Worm (Caenorhabditis elegans) whole organism, L1 larva: Measurements from ENCODE around the gene K03B8.8.

ENCODE experiments used
- C34B4.2 ChIP-seq: sonication (generic microtip); optimal IDR thresholded peaks from 2 replicates; lab custom pipeline; 2017; ENCODE audit warnings: mild to moderate bottlenecking, missing genetic modification characterization, missing compliant biosample characterization
- Y116A8C.19 ChIP-seq: sonication (generic microtip); optimal IDR thresholded peaks from 2 replicates; lab custom pipeline; 2016; ENCODE audit warnings: missing compliant biosample characterization, missing genetic modification characterization, borderline replicate concordance
- alr-1 ChIP-seq: fragments of 200-800 bp; sonication (Bioruptor generic); optimal IDR thresholded peaks from 2 replicates; lab custom pipeline; 2018; ENCODE audit warnings: borderline replicate concordance, mild to moderate bottlenecking, missing genetic modification characterization, missing compliant biosample characterization
- aly-2 ChIP-seq: fragments of 150-350 bp; optimal IDR thresholded peaks from 2 replicates; lab custom pipeline; 2014; ENCODE audit warnings: missing biosample characterization, missing genetic modification characterization
- ama-1 ChIP-seq: fragments of 150-350 bp; optimal IDR thresholded peaks from 2 replicates; lab custom pipeline; 2014
- dsc-1 ChIP-seq: sonication (generic microtip); optimal IDR thresholded peaks from 2 replicates; lab custom pipeline; 2016; ENCODE audit warnings: mild to moderate bottlenecking, missing genetic modification characterization, missing compliant biosample characterization
- efl-3 ChIP-seq: fragments of 200-800 bp; sonication (Bioruptor generic); optimal IDR thresholded peaks from 2 replicates; lab custom pipeline; 2018; ENCODE audit warnings: mild to moderate bottlenecking, missing genetic modification characterization, missing compliant biosample characterization
- egl-13 ChIP-seq: sonication (generic microtip); optimal IDR thresholded peaks from 2 replicates; lab custom pipeline; 2016; ENCODE audit warnings: missing genotype, missing genetic modification reagents, missing genetic modification characterization, missing compliant biosample characterization
- egl-27 ChIP-seq, 2 experiments: fragments of 150-350 bp in 1 of 2; sonication (generic microtip); optimal IDR thresholded peaks; 3 replicates each; lab custom pipeline; 2017 to 2018; ENCODE audit warnings: missing biosample characterization in 2 of 2, missing genetic modification characterization in 2 of 2, missing genetic modification reagents in 2 of 2
- elt-3 ChIP-seq, 6 experiments: fragments of 150-350 bp in 1 of 6; sonication (generic microtip); optimal IDR thresholded peaks; 2 replicates each; lab custom pipeline; 2017 to 2018; ENCODE audit warnings: missing biosample characterization in 6 of 6, missing genetic modification characterization in 6 of 6, inconsistent platforms in 1 of 6
- fkh-10 ChIP-seq: sonication (generic microtip); optimal IDR thresholded peaks from 2 replicates; lab custom pipeline; 2017; ENCODE audit warnings: missing biosample characterization, missing genetic modification reagents, missing genetic modification characterization
- fkh-8 ChIP-seq: sonication (generic microtip); optimal IDR thresholded peaks from 2 replicates; lab custom pipeline; 2016; ENCODE audit warnings: mild to moderate bottlenecking, missing genetic modification characterization, missing compliant biosample characterization
- fos-1 ChIP-seq: fragments of 150-350 bp; optimal IDR thresholded peaks from 2 replicates; lab custom pipeline; 2014; ENCODE audit warnings: missing biosample characterization, missing genetic modification characterization
- isw-1 ChIP-seq: fragments of 200-800 bp; sonication (Bioruptor generic); IDR thresholded peaks from 2 replicates; pipeline ENCODE4 v1.3.6; 2022; ENCODE audit warnings: missing genetic modification characterization, missing compliant biosample characterization
- lin-13 ChIP-seq: fragments of 150-350 bp; optimal IDR thresholded peaks from 2 replicates; lab custom pipeline; 2014; ENCODE audit warnings: missing biosample characterization, missing genetic modification reagents, missing genetic modification characterization
- lin-14 ChIP-seq: fragments of 200-800 bp; sonication (Bioruptor generic); optimal IDR thresholded peaks from 2 replicates; lab custom pipeline; 2018; ENCODE audit warnings: mild to moderate bottlenecking, missing genetic modification characterization, moderate library complexity, missing compliant biosample characterization
- lin-35 ChIP-seq, 2 experiments: fragments of 150-350 bp; optimal IDR thresholded peaks; 2 replicates each; lab custom pipeline; 2014; ENCODE audit warnings: missing biosample characterization in 2 of 2, missing genetic modification characterization in 2 of 2, missing genetic modification reagents in 2 of 2
- lsy-2 ChIP-seq, 2 experiments: fragments of 150-350 bp; optimal IDR thresholded peaks; 2 replicates each; lab custom pipeline; 2014; ENCODE audit warnings: missing biosample characterization in 2 of 2, missing genetic modification characterization in 2 of 2
- nhr-20 ChIP-seq: sonication (generic microtip); optimal IDR thresholded peaks from 2 replicates; lab custom pipeline; 2016; ENCODE audit warnings: mild to moderate bottlenecking, missing genetic modification characterization, missing compliant biosample characterization
- nhr-237 ChIP-seq: fragments of 150-350 bp; optimal IDR thresholded peaks from 2 replicates; lab custom pipeline; 2014; ENCODE audit warnings: missing biosample characterization, missing genetic modification characterization
- nhr-28 ChIP-seq: fragments of 150-350 bp; optimal IDR thresholded peaks from 2 replicates; lab custom pipeline; 2014; ENCODE audit warnings: missing biosample characterization, missing genetic modification characterization
- nhr-47 ChIP-seq: sonication (generic microtip); optimal IDR thresholded peaks from 2 replicates; lab custom pipeline; 2016; ENCODE audit warnings: mild to moderate bottlenecking, missing genetic modification characterization, moderate library complexity, missing compliant biosample characterization
- nhr-77 ChIP-seq: fragments of 150-350 bp; optimal IDR thresholded peaks from 2 replicates; lab custom pipeline; 2014; ENCODE audit warnings: missing biosample characterization, missing genetic modification characterization
- nhr-84 ChIP-seq: sonication (generic microtip); optimal IDR thresholded peaks from 2 replicates; lab custom pipeline; 2017; ENCODE audit warnings: missing biosample characterization, missing genetic modification characterization
- nhr-85 ChIP-seq: sonication (generic microtip); peaks from one replicate; lab custom pipeline; 2016; ENCODE audit warnings: missing genetic modification characterization, inconsistent platforms, missing compliant biosample characterization
- nhr-90 ChIP-seq: sonication (generic microtip); optimal IDR thresholded peaks from 2 replicates; lab custom pipeline; 2016; ENCODE audit warnings: mild to moderate bottlenecking, missing genetic modification characterization, missing compliant biosample characterization; ENCODE audit not compliant: poor library complexity
- pqm-1 ChIP-seq: sonication (generic microtip); optimal IDR thresholded peaks from 3 replicates; lab custom pipeline; 2017; ENCODE audit warnings: missing biosample characterization, missing genetic modification characterization
- rnt-1 ChIP-seq: sonication (generic microtip); optimal IDR thresholded peaks from 2 replicates; lab custom pipeline; 2016; ENCODE audit warnings: mild to moderate bottlenecking, missing genetic modification characterization, moderate library complexity, missing compliant biosample characterization
- snpc-4 ChIP-seq: fragments of 150-350 bp; optimal IDR thresholded peaks from 2 replicates; lab custom pipeline; 2014; ENCODE audit warnings: missing biosample characterization, missing genetic modification characterization
- snu-23 ChIP-seq: sonication (generic microtip); optimal IDR thresholded peaks from 2 replicates; lab custom pipeline; 2016; ENCODE audit warnings: missing genetic modification characterization, missing compliant biosample characterization
- sup-37 ChIP-seq: fragments of 200-800 bp; sonication (Bioruptor generic); optimal IDR thresholded peaks from 2 replicates; lab custom pipeline; 2018; ENCODE audit warnings: mild to moderate bottlenecking, missing genetic modification characterization, missing compliant biosample characterization
- swsn-7 ChIP-seq: sonication (generic microtip); optimal IDR thresholded peaks from 2 replicates; lab custom pipeline; 2016; ENCODE audit warnings: missing genetic modification characterization, missing compliant biosample characterization
- tbx-2 ChIP-seq: sonication (generic microtip); optimal IDR thresholded peaks from 2 replicates; lab custom pipeline; 2016; ENCODE audit warnings: missing genetic modification characterization, missing compliant biosample characterization
- vab-15 ChIP-seq: sonication (generic microtip); optimal IDR thresholded peaks from 2 replicates; lab custom pipeline; 2017; ENCODE audit warnings: missing genotype, mild to moderate bottlenecking, missing genetic modification characterization, missing compliant biosample characterization
- zag-1 ChIP-seq: fragments of 150-350 bp; optimal IDR thresholded peaks from 2 replicates; lab custom pipeline; 2014; ENCODE audit warnings: missing biosample characterization, missing genetic modification characterization

K03B8.8 gene

ce11 chrV:11443503-11443902 lies 32.7 kb upstream of the K03B8.8 start, which contains the start of gene F57B7.2:
Gene F57B7.2 (minus strand): TSS chrV:11443603.
- no peak for TF ChIP-seq egl-13 (tag; lab: Kevin White, UChicago)
- TF ChIP-seq lin-14 (GFP tag; lab: Kevin White, UChicago) = peak; percentile 38

- TF ChIP-seq fkh-8 (tag; lab: Kevin White, UChicago) (no peak), nhr-84 (tag; lab: Kevin White, UChicago) (no peak), nhr-237 (no peak), alr-1 (tag; lab: Kevin White, UChicago) (no peak), fkh-10 (GFP tag; lab: Kevin White, UChicago) (no peak), lsy-2 (tag; optimal IDR thresholded peaks at IDR 0.05; lab: Kevin White, UChicago) (no peak), lin-35 (GFP tag; optimal IDR thresholded peaks at IDR 0.05; lab: Kevin White, UChicago) (no peak)
Observed at ce11 chrV:11439202-11439601, 28.4 kb upstream of the K03B8.8 start.

- no peak for TF ChIP-seq lin-13 (GFP tag; lab: Kevin White, UChicago)
- no peak for TF ChIP-seq nhr-77 (tag; lab: Kevin White, UChicago)
- TF ChIP-seq fkh-8 (tag; lab: Kevin White, UChicago) = no peak
- TF ChIP-seq egl-27 (tag; optimal IDR thresholded peaks at IDR 0.05; lab: Kevin White, UChicago) = no peak
- no peak for TF ChIP-seq ama-1 (lab: Kevin White, UChicago)
- TF ChIP-seq C34B4.2 (tag; lab: Kevin White, UChicago) = no peak
- TF ChIP-seq nhr-28 (tag; lab: Kevin White, UChicago) = no peak
- no peak for TF ChIP-seq sup-37
- TF ChIP-seq efl-3 (GFP tag; lab: Kevin White, UChicago) = no peak
- TF ChIP-seq snu-23 (GFP tag; lab: Kevin White, UChicago) = no peak
- no peak for TF ChIP-seq zag-1 (tag; lab: Kevin White, UChicago)
- TF ChIP-seq vab-15 (tag; lab: Kevin White, UChicago) = no peak
- TF ChIP-seq tbx-2 (tag; lab: Kevin White, UChicago) = no peak
- TF ChIP-seq nhr-90 (tag; lab: Kevin White, UChicago) = no peak
Observed at ce11 chrV:11438464-11438863, 27.7 kb upstream of the K03B8.8 start, which contains the start of gene dmsr-1. Gene dmsr-1 (plus strand): TSS chrV:11438764.

ce11 chrV:11436407-11436806 lies 25.6 kb upstream of the K03B8.8 start:
- TF ChIP-seq lin-14 (GFP tag; lab: Kevin White, UChicago) = peak; percentile 33
- TF ChIP-seq nhr-85 (tag; lab: Kevin White, UChicago) = no peak
- TF ChIP-seq, all 84 proteins: peak for 1

DNA sequence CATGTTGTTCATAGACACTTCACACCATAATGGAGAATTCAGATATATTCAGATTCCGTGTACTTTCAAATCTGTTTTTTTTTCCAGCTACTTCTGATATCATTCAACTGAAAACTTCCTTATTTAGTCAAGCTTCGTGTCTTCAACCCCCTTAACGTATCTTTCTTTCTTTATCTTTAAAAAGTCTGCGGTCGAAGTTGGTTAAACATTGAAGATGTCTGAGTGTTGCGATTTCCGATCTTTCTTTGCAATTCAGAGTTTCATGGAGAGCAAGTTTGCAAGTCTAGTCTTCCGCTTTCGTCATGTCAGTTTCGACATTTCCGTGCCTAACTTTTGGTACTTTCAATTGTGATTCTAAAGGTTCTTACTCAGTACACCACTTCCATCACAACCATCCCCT lies 24.4 kb upstream of the K03B8.8 start:
- TF ChIP-seq Y116A8C.19 (tag; lab: Kevin White, UChicago) (no peak), swsn-7 (tag; lab: Kevin White, UChicago) (no peak), rnt-1 (tag; lab: Kevin White, UChicago) (no peak), lin-14 (GFP tag; lab: Kevin White, UChicago) (no peak), aly-2 (tag; lab: Kevin White, UChicago) (no peak), nhr-47 (tag; lab: Kevin White, UChicago) (no peak), fos-1 (tag; lab: Kevin White, UChicago) (no peak), pqm-1 (tag; lab: Kevin White, UChicago) (no peak), fkh-8 (tag; lab: Kevin White, UChicago) (no peak), nhr-90 (tag; lab: Kevin White, UChicago) (no peak), dsc-1 (tag; lab: Kevin White, UChicago) (no peak), snpc-4 (tag; lab: Kevin White, UChicago) (no peak), nhr-85 (tag; lab: Kevin White, UChicago) (no peak), nhr-20 (no peak), isw-1 (GFP tag; lab: Robert Waterston, UW) (no peak), ama-1 (lab: Kevin White, UChicago) (no peak), efl-3 (GFP tag; lab: Kevin White, UChicago) (no peak), elt-3 (tag; optimal IDR thresholded peaks at IDR 0.05; lab: Kevin White, UChicago) (no peak)
- TF ChIP-seq, all 84 proteins: peak for 0
